Worm (Caenorhabditis elegans): ENCODE results near the gene srx-105.

- no peak for TF ChIP-seq ztf-11 (tag; optimal IDR thresholded peaks at IDR 0.05)
- TF ChIP-seq unc-62 (GFP tag; optimal IDR thresholded peaks at IDR 0.05) = no peak
- no peak for TF ChIP-seq ceh-16 (tag; optimal IDR thresholded peaks at IDR 0.05)
- no peak for TF ChIP-seq nhr-76 (tag; optimal IDR thresholded peaks at IDR 0.05)
- TF ChIP-seq aly-2 (tag; optimal IDR thresholded peaks at IDR 0.05) = no peak
- no peak for TF ChIP-seq ZK546.5 (tag; optimal IDR thresholded peaks at IDR 0.05)
These were observed 23.0 kb upstream of the srx-105 start, which contains the start of gene C46E10.1 for ce11 chrII:3724175-3724715.

Data from whole organism, L3 larva.